Fruit fly (Drosophila melanogaster) whole organism: ENCODE data around the gene CG6254.

ENCODE experiments used
- pan ChIP-seq: fragments of >200 bp; optimal IDR thresholded peaks from 2 replicates; lab custom pipeline; 2017
- psq ChIP-seq: fragments of >200 bp; optimal IDR thresholded peaks from 2 replicates; lab custom pipeline; 2017
- usp ChIP-seq: fragments of >200 bp; optimal IDR thresholded peaks from 2 replicates; lab custom pipeline; 2017; ENCODE audit warnings: missing biosample characterization, missing genetic modification characterization, mixed read lengths

DNA sequence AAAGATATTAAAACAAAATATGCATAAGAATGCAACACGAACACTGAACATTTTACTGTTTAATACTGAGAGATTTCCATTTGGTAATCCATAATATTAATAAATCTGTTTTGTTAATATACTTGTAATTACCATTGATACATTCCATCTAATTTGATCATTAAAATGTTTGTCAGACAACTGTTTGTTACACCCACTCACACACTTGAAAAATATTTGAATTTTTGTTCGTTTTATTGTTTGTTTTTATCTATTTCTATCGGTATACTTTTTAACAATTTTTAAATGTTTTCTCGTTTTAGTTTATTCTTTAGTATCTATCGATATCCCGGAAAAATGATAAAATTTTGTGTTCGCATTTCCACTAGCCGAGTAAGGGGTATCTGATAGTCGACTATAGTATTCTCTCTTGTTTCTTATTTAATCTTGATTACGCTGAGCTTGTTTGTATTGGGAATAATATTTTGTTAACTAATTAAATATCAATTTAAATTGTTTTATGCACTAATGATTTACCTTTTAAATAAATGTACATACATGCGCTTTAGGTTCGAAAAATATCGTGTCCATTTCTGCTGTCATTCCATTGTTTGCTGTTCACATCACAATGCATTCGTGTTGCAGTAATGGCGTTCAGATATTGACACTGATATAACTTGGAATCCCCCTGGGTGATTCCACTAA is 9.2 kb downstream of the CG6254 start, which contains the start of gene CG34303:
- TF ChIP-seq psq (lab: Kevin White, UChicago) (no peak), usp (GFP tag; lab: Kevin White, UChicago) (no peak), pan (lab: Kevin White, UChicago) (no peak)
